Worm (Caenorhabditis elegans): ENCODE data around the gene sgt-1.
A peak's percentile ranks its signal among the peaks of the same experiment; 100 is the strongest.

ce11 chrII:4942397-4942796 is 38.8 kb upstream of the sgt-1 start:
- TF ChIP-seq F57C9.4 (tag; optimal IDR thresholded peaks at IDR 0.05), result no peak
- no peak for TF ChIP-seq dpl-1 (GFP tag; optimal IDR thresholded peaks at IDR 0.05)
- TF ChIP-seq Y95B8A.8 (GFP tag; IDR thresholded peaks at IDR 0.05), result peak; percentile 67
- no peak for TF ChIP-seq efl-1 (GFP tag; optimal IDR thresholded peaks at IDR 0.05)
- peak in 1 of 3 experiments; percentile 30 for TF ChIP-seq lin-35 (GFP tag; optimal IDR thresholded peaks at IDR 0.05)
- TF ChIP-seq Y67H2A.10 (GFP tag; conservative IDR thresholded peaks at IDR 0.05), result no peak
- 0 out of 2 replicates have a peak, but pooled peaks have one; percentile 12 for TF ChIP-seq attf-3 (GFP tag; conservative IDR thresholded peaks at IDR 0.05)
